Fruit fly (Drosophila melanogaster): Measurements from ENCODE around the gene alpha-PheRS.

DNA sequence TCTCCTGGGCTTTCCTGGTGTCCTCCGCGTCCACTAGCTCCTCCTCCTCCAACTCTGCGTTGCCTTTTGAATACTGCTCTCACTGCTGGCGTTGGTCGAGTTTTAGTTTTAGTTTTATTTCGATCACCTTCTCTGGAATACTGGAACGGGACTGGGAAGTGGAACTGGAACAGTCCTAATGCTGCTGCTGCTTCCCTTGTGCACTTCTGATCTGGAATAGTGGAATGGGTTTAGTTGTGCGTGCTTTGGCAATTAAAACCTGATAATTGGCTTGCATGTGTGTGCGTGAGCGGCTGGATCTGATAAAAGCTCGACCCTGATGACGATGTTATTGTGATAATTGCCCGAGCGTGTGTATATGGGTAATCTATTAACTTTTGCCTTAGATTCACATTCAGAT is 4.7 kb downstream of the alpha-PheRS start:
- no peak for TF ChIP-seq h (optimal IDR thresholded peaks at IDR 0.05)
- no peak for TF ChIP-seq Myc (optimal IDR thresholded peaks at IDR 0.05)
- no peak for TF ChIP-seq psq (optimal IDR thresholded peaks at IDR 0.05)

Measured in Kc167 (cell line).